Fruit fly (Drosophila melanogaster): ENCODE data around the gene Scsalpha2.

Scsalpha2 gene

DNA sequence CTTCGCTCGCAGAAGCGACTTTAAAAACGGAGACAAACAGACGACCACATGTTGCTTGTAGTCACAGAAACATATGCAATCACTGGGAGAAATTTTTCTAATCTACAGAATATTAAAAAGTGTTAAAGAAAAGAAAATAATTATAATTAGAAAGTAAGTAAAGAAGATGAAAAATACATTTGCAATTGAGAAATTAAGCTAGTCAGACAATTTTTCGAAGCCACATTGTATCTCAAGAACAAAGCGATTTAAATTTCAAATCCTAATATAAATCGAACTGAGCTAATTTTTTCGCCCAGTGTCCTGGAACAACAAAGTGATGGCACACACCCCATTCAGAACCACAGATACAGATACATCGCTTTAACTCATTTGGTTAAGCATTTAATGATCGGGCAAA, 2.4 kb upstream of the Scsalpha2 start:
- TF ChIP-seq CG5953 (GFP tag; IDR thresholded peaks at IDR 0.05): peak; percentile 15; the same call in 1 of the 2 replicates
- TF ChIP-seq Max (GFP tag; optimal IDR thresholded peaks at IDR 0.05): peak; percentile 54
- TF ChIP-seq CG2202 (tag; optimal IDR thresholded peaks at IDR 0.05): peak; percentile 67
- peak; percentile 17 for TF ChIP-seq Side (GFP tag; optimal IDR thresholded peaks at IDR 0.05)
- no peak for TF ChIP-seq CG3995 (GFP tag; optimal IDR thresholded peaks at IDR 0.05)
- TF ChIP-seq B-H1 (GFP tag; IDR thresholded peaks at IDR 0.05): no peak
- peak; percentile 35 for TF ChIP-seq CG3065 (GFP tag; optimal IDR thresholded peaks at IDR 0.05)
- peak; percentile 47 for TF ChIP-seq CG15696 (tag; optimal IDR thresholded peaks at IDR 0.05)
- no peak for TF ChIP-seq CG2129 (GFP tag; IDR thresholded peaks at IDR 0.05; ENCODE audit: partially characterized antibody)
- TF ChIP-seq ham (GFP tag; IDR thresholded peaks at IDR 0.05): no peak
- no peak for TF ChIP-seq ac (GFP tag; optimal IDR thresholded peaks at IDR 0.05)
- TF ChIP-seq C15 (GFP tag; IDR thresholded peaks at IDR 0.05): no peak
- peak; percentile 32 for TF ChIP-seq CG12219 (GFP tag; optimal IDR thresholded peaks at IDR 0.05)
- TF ChIP-seq CG11723 (GFP tag; optimal IDR thresholded peaks at IDR 0.05): peak; percentile 40
- TF ChIP-seq CG17385 (GFP tag; optimal IDR thresholded peaks at IDR 0.05): peak; percentile 61
- peak; percentile 85 for TF ChIP-seq phol (tag; optimal IDR thresholded peaks at IDR 0.05)
- no peak for TF ChIP-seq fd102C (GFP tag; optimal IDR thresholded peaks at IDR 0.05)
- peak; percentile 34 for TF ChIP-seq CG10147 (GFP tag; optimal IDR thresholded peaks at IDR 0.05)
- peak; percentile 72 for TF ChIP-seq CG7556 (GFP tag; optimal IDR thresholded peaks at IDR 0.05)
- TF ChIP-seq dmrt11E (tag; optimal IDR thresholded peaks at IDR 0.05): peak; percentile 83
- peak; percentile 64; the same call in 1 of the 3 replicates for TF ChIP-seq CG11695 (GFP tag; IDR thresholded peaks at IDR 0.05)
- no peak for TF ChIP-seq YL-1 (GFP tag; optimal IDR thresholded peaks at IDR 0.05)
- peak; percentile 28 for TF ChIP-seq Usf (GFP tag; optimal IDR thresholded peaks at IDR 0.05)
- TF ChIP-seq esg (GFP tag; conservative IDR thresholded peaks at IDR 0.05): peak; percentile 8; the same call in 1 of the 2 replicates
- TF ChIP-seq CG7963 (GFP tag; IDR thresholded peaks at IDR 0.05; ENCODE audit: partially characterized antibody): no peak
- peak; percentile 79 for TF ChIP-seq CG8388 (GFP tag; optimal IDR thresholded peaks at IDR 0.05)
- peak; percentile 72 for TF ChIP-seq CG6689 (GFP tag; IDR thresholded peaks at IDR 0.05)
- TF ChIP-seq Tbp (GFP tag; optimal IDR thresholded peaks at IDR 0.05): no peak
- peak; percentile 4 for TF ChIP-seq psq (GFP tag; optimal IDR thresholded peaks at IDR 0.05)
- TF ChIP-seq pros (GFP tag; optimal IDR thresholded peaks at IDR 0.05): peak; percentile 12
- TF ChIP-seq CG1233 (GFP tag; optimal IDR thresholded peaks at IDR 0.05): peak; percentile 62
- TF ChIP-seq CG12299 (tag; optimal IDR thresholded peaks at IDR 0.05): peak; percentile 28
- TF ChIP-seq gt (GFP tag; IDR thresholded peaks at IDR 0.05): peak; percentile 45; the same call in 1 of the 2 replicates
- TF ChIP-seq CoRest (tag; optimal IDR thresholded peaks at IDR 0.05): peak; percentile 72
- TF ChIP-seq stwl (tag; optimal IDR thresholded peaks at IDR 0.05): peak; percentile 22
- TF ChIP-seq CG34376 (GFP tag; optimal IDR thresholded peaks at IDR 0.05): no peak
- TF ChIP-seq ind (GFP tag; optimal IDR thresholded peaks at IDR 0.05): peak; percentile 47
- no peak for TF ChIP-seq lilli (GFP tag; optimal IDR thresholded peaks at IDR 0.05)
- peak in 1 of 2 experiments; percentile 54 for TF ChIP-seq Eip74EF (GFP tag; optimal IDR thresholded peaks at IDR 0.05)
- TF ChIP-seq vvl (GFP tag; IDR thresholded peaks at IDR 0.05): peak; percentile 84
- peak; percentile 42 for TF ChIP-seq org-1 (GFP tag; optimal IDR thresholded peaks at IDR 0.05)
- no peak for TF ChIP-seq ro (GFP tag; IDR thresholded peaks at IDR 0.05)
- TF ChIP-seq CG12104 (GFP tag; optimal IDR thresholded peaks at IDR 0.05): peak; percentile 23
- TF ChIP-seq klu (GFP tag; IDR thresholded peaks at IDR 0.05): peak; percentile 43; the same call in 1 of the 2 replicates
- no peak; the same call in 1 of the 2 replicates for TF ChIP-seq E2f1 (GFP tag; IDR thresholded peaks at IDR 0.05)
- no peak for TF ChIP-seq ems (GFP tag; optimal IDR thresholded peaks at IDR 0.05)
- no peak for TF ChIP-seq tna (GFP tag; IDR thresholded peaks at IDR 0.05; ENCODE audit: partially characterized antibody)
- peak; percentile 40 for TF ChIP-seq CG18476 (GFP tag; optimal IDR thresholded peaks at IDR 0.05)
- peak; percentile 74 for TF ChIP-seq grau (tag; optimal IDR thresholded peaks at IDR 0.05)
- 0 out of 2 replicates have a peak, but pooled peaks have one; percentile 4 for TF ChIP-seq CG4730 (GFP tag; IDR thresholded peaks at IDR 0.05)
- no peak for TF ChIP-seq fu2 (GFP tag; optimal IDR thresholded peaks at IDR 0.05)

All from whole organism, embryonic.